Worm (Caenorhabditis elegans) whole organism, L4 larva: ENCODE results near the gene dmd-10.

ENCODE experiments used
- T26A8.4 ChIP-seq: fragments of 200-800 bp; sonication (Bioruptor generic); IDR thresholded peaks from 2 replicates; pipeline ENCODE4 v1.3.6; 2022; ENCODE audit warnings: missing genetic modification characterization, missing compliant biosample characterization
- aha-1 ChIP-seq: fragments of 150-350 bp; peaks from one replicate; lab custom pipeline; 2014; ENCODE audit warnings: missing biosample characterization, missing genetic modification characterization
- ceh-28 ChIP-seq: fragments of 150-350 bp; optimal IDR thresholded peaks from 2 replicates; lab custom pipeline; 2014; ENCODE audit warnings: missing biosample characterization, missing genetic modification reagents, missing genetic modification characterization
- ceh-82 ChIP-seq: sonication (generic microtip); optimal IDR thresholded peaks from 2 replicates; lab custom pipeline; 2017; ENCODE audit warnings: missing biosample characterization, missing genetic modification characterization
- cey-2 ChIP-seq: sonication (generic microtip); optimal IDR thresholded peaks from 3 replicates; lab custom pipeline; 2017; ENCODE audit warnings: missing genetic modification characterization, mild to moderate bottlenecking, missing compliant biosample characterization, antibody characterized with exemption, borderline replicate concordance; ENCODE audit not compliant: insufficient read depth
- daf-12 ChIP-seq: fragments of 150-350 bp; optimal IDR thresholded peaks from 2 replicates; lab custom pipeline; 2014; ENCODE audit warnings: missing biosample characterization, missing genetic modification reagents, missing genetic modification characterization
- daf-16 ChIP-seq, 3 experiments: sonication (generic microtip); optimal IDR thresholded peaks; 2 replicates each; lab custom pipeline; 2016 to 2017; ENCODE audit warnings: missing genetic modification characterization in 3 of 3, missing genetic modification reagents in 3 of 3, mild to moderate bottlenecking in 2 of 3, missing compliant biosample characterization in 2 of 3, missing biosample characterization in 1 of 3, moderate library complexity in 1 of 3
- daf-19 ChIP-seq: fragments of 200-800 bp; sonication (Bioruptor generic); conservative IDR thresholded peaks from 2 replicates; pipeline ENCODE4 v1.3.6; 2022; ENCODE audit warnings: missing genetic modification characterization, missing compliant biosample characterization
- dmd-6 ChIP-seq: fragments of 200-800 bp; sonication (Bioruptor generic); IDR thresholded peaks from 2 replicates; pipeline ENCODE4 v1.3.6; 2022; ENCODE audit warnings: missing genetic modification reagents, missing genetic modification characterization, missing compliant biosample characterization
- egl-43 ChIP-seq: fragments of 200-800 bp; sonication (Bioruptor generic); IDR thresholded peaks from 2 replicates; pipeline ENCODE4 v1.3.6; 2022; ENCODE audit warnings: missing genetic modification reagents, missing genetic modification characterization, missing compliant biosample characterization
- fkh-10 ChIP-seq: fragments of 150-350 bp; optimal IDR thresholded peaks from 2 replicates; lab custom pipeline; 2014; ENCODE audit warnings: missing biosample characterization, missing genetic modification reagents, missing genetic modification characterization
- hlh-11 ChIP-seq: fragments of 200-800 bp; sonication (Bioruptor generic); optimal IDR thresholded peaks from 2 replicates; lab custom pipeline; 2018; ENCODE audit warnings: mild to moderate bottlenecking, missing genetic modification characterization, missing compliant biosample characterization
- lim-7 ChIP-seq: fragments of 200-800 bp; sonication (Bioruptor generic); IDR thresholded peaks from 2 replicates; pipeline ENCODE4 v1.3.6; 2022; ENCODE audit warnings: missing genetic modification characterization, missing compliant biosample characterization
- lin-1 ChIP-seq: fragments of 200-800 bp; sonication (Bioruptor generic); IDR thresholded peaks from 2 replicates; pipeline ENCODE4 v1.3.6; 2022; ENCODE audit warnings: missing genetic modification reagents, missing genetic modification characterization, missing compliant biosample characterization
- lin-15B ChIP-seq: fragments of 150-350 bp; sonication (generic microtip); optimal IDR thresholded peaks from 3 replicates; lab custom pipeline; 2014; ENCODE audit warnings: missing biosample characterization, missing genetic modification characterization
- lin-38 ChIP-seq: fragments of 200-800 bp; sonication (Bioruptor generic); IDR thresholded peaks from 2 replicates; pipeline ENCODE4 v1.3.6; 2022; ENCODE audit warnings: missing genetic modification reagents, missing genetic modification characterization, missing compliant biosample characterization
- madf-9 ChIP-seq: fragments of 200-800 bp; sonication (Bioruptor generic); conservative IDR thresholded peaks from 2 replicates; pipeline ENCODE4 v1.3.6; 2022; ENCODE audit warnings: missing genetic modification reagents, missing genetic modification characterization, missing compliant biosample characterization
- mdl-1 ChIP-seq, 2 experiments: fragments of 150-350 bp in 1 of 2; sonication (generic microtip) in 1 of 2; optimal IDR thresholded peaks; 2 replicates each; lab custom pipeline; 2014 to 2017; ENCODE audit warnings: missing biosample characterization in 2 of 2, missing genetic modification characterization in 2 of 2
- mdt-29 ChIP-seq: fragments of 200-800 bp; sonication (Bioruptor generic); IDR thresholded peaks from 2 replicates; pipeline ENCODE4 v1.3.6; 2022; ENCODE audit warnings: missing genetic modification reagents, missing genetic modification characterization, missing compliant biosample characterization
- mep-1 ChIP-seq: fragments of 150-350 bp; sonication (generic microtip); optimal IDR thresholded peaks from 3 replicates; lab custom pipeline; 2014; ENCODE audit warnings: missing biosample characterization, missing genetic modification characterization
- mxl-2 ChIP-seq: fragments of 200-800 bp; sonication (Bioruptor generic); conservative IDR thresholded peaks from 2 replicates; pipeline ENCODE4 v1.3.6; 2022; ENCODE audit warnings: missing genetic modification reagents, missing genetic modification characterization, missing compliant biosample characterization
- nhr-102 ChIP-seq: sonication (generic microtip); optimal IDR thresholded peaks from 2 replicates; lab custom pipeline; 2016; ENCODE audit warnings: mild to moderate bottlenecking, missing genetic modification characterization, moderate library complexity, missing compliant biosample characterization
- nhr-28 ChIP-seq: fragments of 150-350 bp; optimal IDR thresholded peaks from 2 replicates; lab custom pipeline; 2014; ENCODE audit warnings: missing biosample characterization, missing genetic modification characterization
- nhr-48 ChIP-seq: sonication (generic microtip); optimal IDR thresholded peaks from 2 replicates; lab custom pipeline; 2016; ENCODE audit warnings: mild to moderate bottlenecking, missing genetic modification characterization, missing compliant biosample characterization
- nhr-6 ChIP-seq: fragments of 150-350 bp; optimal IDR thresholded peaks from 2 replicates; lab custom pipeline; 2014; ENCODE audit warnings: missing biosample characterization, missing genetic modification characterization
- php-3 ChIP-seq: fragments of 200-800 bp; sonication (Bioruptor generic); IDR thresholded peaks from 2 replicates; pipeline ENCODE4 v1.3.6; 2022; ENCODE audit warnings: missing genetic modification reagents, missing genetic modification characterization, missing compliant biosample characterization
- pqm-1 ChIP-seq: sonication (generic microtip); optimal IDR thresholded peaks from 2 replicates; lab custom pipeline; 2017; ENCODE audit warnings: missing biosample characterization, missing genetic modification characterization
- saeg-2 ChIP-seq: fragments of 200-800 bp; sonication (Bioruptor generic); IDR thresholded peaks from 2 replicates; pipeline ENCODE4 v1.3.6; 2022; ENCODE audit warnings: missing genetic modification reagents, missing genetic modification characterization, missing compliant biosample characterization
- set-16 ChIP-seq: fragments of 200-800 bp; sonication (Bioruptor generic); IDR thresholded peaks from 2 replicates; pipeline ENCODE4 v1.3.6; 2022; ENCODE audit warnings: missing genetic modification reagents, missing genetic modification characterization, missing compliant biosample characterization
- snpc-1.2 ChIP-seq: fragments of 200-800 bp; sonication (Bioruptor generic); IDR thresholded peaks from 2 replicates; pipeline ENCODE4 v1.3.6; 2022; ENCODE audit warnings: missing genetic modification reagents, missing genetic modification characterization, missing compliant biosample characterization
- tag-97 ChIP-seq: fragments of 200-800 bp; sonication (Bioruptor generic); IDR thresholded peaks from 2 replicates; pipeline ENCODE4 v1.3.6; 2022; ENCODE audit warnings: missing genetic modification characterization, missing compliant biosample characterization
- tra-1 ChIP-seq: fragments of 200-800 bp; sonication (Bioruptor generic); IDR thresholded peaks from 2 replicates; pipeline ENCODE4 v1.3.6; 2022; ENCODE audit warnings: missing genetic modification reagents, missing genetic modification characterization, missing compliant biosample characterization
- unc-62 ChIP-seq, 3 experiments: fragments of 150-350 bp in 1 of 3; sonication (generic microtip); optimal IDR thresholded peaks in 2 of 3; peaks in 1 of 3; 1 replicate in 1 of 3; 2 replicates in 2 of 3; lab custom pipeline; 2014 to 2017; ENCODE audit warnings: missing biosample characterization in 3 of 3, missing genetic modification characterization in 3 of 3, missing genetic modification reagents in 3 of 3, missing genotype in 1 of 3
- zfp-2 ChIP-seq: sonication (generic microtip); optimal IDR thresholded peaks from 2 replicates; lab custom pipeline; 2016; ENCODE audit warnings: mild to moderate bottlenecking, missing genetic modification characterization, missing compliant biosample characterization

The dmd-10 gene

ce11 chrV:13229538-13229937, 6.9 kb downstream of the dmd-10 start:
- no peak for TF ChIP-seq nhr-48 (tag; lab: Kevin White, UChicago)

- TF ChIP-seq fkh-10 (GFP tag; lab: Kevin White, UChicago), result peak; percentile 45
- TF ChIP-seq mdt-29 (GFP tag; lab: Robert Waterston, UW), result no peak
- TF ChIP-seq unc-62 (GFP tag; optimal IDR thresholded peaks at IDR 0.05 in 1 of 2; lab: Kevin White, UChicago), result peak in 1 of 2 experiments; percentile 92
- no peak for TF ChIP-seq unc-62 (tag; optimal IDR thresholded peaks at IDR 0.05; lab: Kevin White, UChicago)
These were observed 15.3 kb downstream of the dmd-10 start for ce11 chrV:13221066-13221465.

DNA sequence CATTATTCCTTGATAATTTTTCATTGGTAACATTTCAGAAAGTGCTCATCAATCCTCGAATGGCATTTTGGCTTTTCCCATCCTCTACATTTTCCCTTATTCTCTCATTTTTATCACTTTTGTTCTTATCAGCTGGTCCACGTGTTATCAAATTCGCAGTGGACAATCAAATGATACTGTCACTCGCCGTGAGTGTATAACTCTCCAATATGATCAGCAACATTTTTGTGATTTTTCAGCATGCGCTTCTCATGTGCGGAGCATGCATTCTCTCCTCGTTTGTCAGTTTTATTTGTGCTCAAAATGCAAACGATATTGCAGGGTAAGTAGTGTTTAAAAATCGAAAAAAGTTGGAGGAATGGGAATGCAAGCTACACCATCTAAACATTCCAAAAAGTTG, 23.8 kb downstream of the dmd-10 start:
- TF ChIP-seq snpc-1.2 (no peak), mep-1 (tag; lab: Kevin White, UChicago) (no peak), lim-7 (GFP tag; lab: Robert Waterston, UW) (no peak), mdl-1 (tag; optimal IDR thresholded peaks at IDR 0.05; lab: Kevin White, UChicago) (peak in 1 of 2 experiments; percentile 59), php-3 (GFP tag; lab: Robert Waterston, UW) (no peak; the same call in none of the 2 replicates), egl-43 (GFP tag; lab: Robert Waterston, UW) (no peak), mxl-2 (peak; percentile 99), daf-12 (tag; lab: Kevin White, UChicago) (no peak), tra-1 (GFP tag; lab: Robert Waterston, UW) (peak; percentile 77; the same call in 1 of the 2 replicates), pqm-1 (peak; percentile 98), unc-62 (GFP tag; optimal IDR thresholded peaks at IDR 0.05 in 1 of 2; lab: Kevin White, UChicago) (peak; percentile 20 to 90), unc-62 (tag; optimal IDR thresholded peaks at IDR 0.05; lab: Kevin White, UChicago) (no peak), daf-16 (GFP tag; optimal IDR thresholded peaks at IDR 0.05; lab: Kevin White, UChicago) (no peak), daf-16 (tag; optimal IDR thresholded peaks at IDR 0.05; lab: Kevin White, UChicago) (peak; percentile 92), cey-2 (no peak), T26A8.4 (GFP tag; lab: Robert Waterston, UW) (no peak), nhr-28 (tag; lab: Kevin White, UChicago) (peak; percentile 90), hlh-11 (peak; percentile 94), lin-15B (tag; lab: Kevin White, UChicago) (no peak), tag-97 (GFP tag; lab: Robert Waterston, UW) (no peak), ceh-82 (tag; lab: Kevin White, UChicago) (no peak), madf-9 (GFP tag; lab: Robert Waterston, UW) (no peak), set-16 (no peak), zfp-2 (tag; lab: Kevin White, UChicago) (no peak), daf-19 (GFP tag; lab: Robert Waterston, UW) (no peak), nhr-48 (tag; lab: Kevin White, UChicago) (peak; percentile 61), saeg-2 (GFP tag; lab: Robert Waterston, UW) (0 out of 2 replicates have a peak, but pooled peaks have one; percentile 15), lin-38 (GFP tag; lab: Robert Waterston, UW) (no peak), nhr-102 (no peak), nhr-6 (peak; percentile 90), ceh-28 (tag; lab: Kevin White, UChicago) (no peak), lin-1 (GFP tag; lab: Robert Waterston, UW) (peak; percentile 46; the same call in 1 of the 2 replicates), dmd-6 (peak; percentile 98)

DNA sequence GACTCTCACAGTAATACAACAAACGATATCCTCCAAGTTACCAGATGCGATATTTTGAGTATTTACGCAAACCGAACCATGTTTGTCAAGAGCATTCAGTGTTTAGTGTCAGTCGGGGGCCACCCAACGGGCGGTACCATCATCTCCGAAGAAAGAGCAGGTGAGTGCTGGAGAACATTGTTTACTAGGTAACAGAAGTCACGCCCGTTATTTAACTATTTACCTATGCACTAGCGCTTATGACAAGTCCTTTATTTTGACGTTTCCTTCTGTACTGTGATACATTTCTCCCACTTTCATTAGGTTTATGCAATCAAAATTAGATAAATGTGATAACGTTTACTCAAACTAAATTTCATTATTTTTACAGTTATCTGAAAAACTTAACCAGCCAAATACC, 26.8 kb downstream of the dmd-10 start, which contains the start of gene F57B1.6:
TSS of gene F57B1.6 (plus strand) at position 79 of the 400 bp plus-strand sequence.
- TF ChIP-seq mdl-1 (tag; optimal IDR thresholded peaks at IDR 0.05; lab: Kevin White, UChicago) (no peak), aha-1 (tag; lab: Kevin White, UChicago) (peak; percentile 63)
